Fruit fly (Drosophila melanogaster): ENCODE measurements around the gene nerfin-2.

nerfin-2 gene

DNA sequence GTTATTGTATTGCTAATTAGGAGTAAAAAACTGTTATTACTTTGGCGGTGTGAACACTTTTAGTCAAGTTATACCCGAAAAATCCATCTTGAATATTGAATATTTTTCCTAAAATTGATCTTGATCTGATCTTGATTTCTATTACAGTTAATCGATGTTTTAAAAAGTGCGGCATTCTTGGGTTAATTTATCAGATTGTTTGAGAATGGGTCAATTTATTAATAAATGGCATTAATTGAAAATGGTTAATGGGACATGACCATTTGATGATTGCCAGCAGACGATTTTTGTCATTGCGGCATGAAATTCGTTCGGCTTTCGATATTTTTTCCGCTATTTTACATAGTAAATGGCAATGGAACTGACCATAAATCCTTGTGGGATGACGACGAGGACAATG lies 7.2 kb upstream of the nerfin-2 start, which contains the start of gene CG33631:
CG33631 (plus strand) TSS at position 301 of the 400 bp plus-strand sequence.
- no peak for TF ChIP-seq ss (GFP tag; optimal IDR thresholded peaks at IDR 0.05)
- no peak for TF ChIP-seq CG6808 (GFP tag; optimal IDR thresholded peaks at IDR 0.05)
- no peak for TF ChIP-seq CG8632 (GFP tag; optimal IDR thresholded peaks at IDR 0.05)
- no peak for TF ChIP-seq Met (GFP tag; optimal IDR thresholded peaks at IDR 0.05)
- no peak for TF ChIP-seq Eip75B (GFP tag; optimal IDR thresholded peaks at IDR 0.05)
- TF ChIP-seq cyc (GFP tag; optimal IDR thresholded peaks at IDR 0.05): no peak
- TF ChIP-seq CG7368 (GFP tag; optimal IDR thresholded peaks at IDR 0.05): no peak
- TF ChIP-seq CG10669 (GFP tag; optimal IDR thresholded peaks at IDR 0.05): no peak
- no peak for TF ChIP-seq Eip78C (GFP tag)
- TF ChIP-seq spab (GFP tag; optimal IDR thresholded peaks at IDR 0.05): no peak
- TF ChIP-seq Ets96B (tag; optimal IDR thresholded peaks at IDR 0.05): no peak
- no peak for TF ChIP-seq Hr38 (GFP tag; optimal IDR thresholded peaks at IDR 0.05)
- no peak for TF ChIP-seq CG34406 (GFP tag; optimal IDR thresholded peaks at IDR 0.05)
- no peak for TF ChIP-seq pdm3 (GFP tag; optimal IDR thresholded peaks at IDR 0.05)
- no peak for TF ChIP-seq Gug (GFP tag; IDR thresholded peaks at IDR 0.05)

DNA sequence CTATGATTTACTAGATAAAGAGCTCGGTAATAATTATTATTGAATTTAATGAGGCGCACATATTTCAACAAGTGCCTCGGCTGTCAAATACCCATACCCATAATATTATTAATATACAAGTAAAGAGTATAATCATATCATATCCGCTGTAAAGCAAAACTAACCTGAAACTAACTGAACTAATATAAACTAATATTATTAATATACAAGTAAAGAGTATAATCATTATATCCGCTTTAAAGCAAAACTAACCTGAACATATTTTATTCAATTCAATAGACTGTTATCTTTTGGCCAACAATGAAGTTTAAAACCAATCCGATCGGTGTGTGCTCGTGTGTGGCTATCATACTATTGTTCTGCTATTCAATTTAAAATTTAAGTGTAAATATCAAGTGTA lies 4.4 kb upstream of the nerfin-2 start, which contains the start of gene CG33783:
CG33783 (plus strand) TSS at position 301 of the 400 bp plus-strand sequence.
- TF ChIP-seq acj6 (GFP tag; optimal IDR thresholded peaks at IDR 0.05) (no peak), salr (GFP tag; optimal IDR thresholded peaks at IDR 0.05) (no peak), CG3032 (tag; optimal IDR thresholded peaks at IDR 0.05) (no peak), Hr38 (GFP tag; optimal IDR thresholded peaks at IDR 0.05) (no peak), Sox14 (GFP tag; optimal IDR thresholded peaks at IDR 0.05) (no peak), CG6808 (GFP tag; optimal IDR thresholded peaks at IDR 0.05) (no peak), CG10631 (GFP tag; optimal IDR thresholded peaks at IDR 0.05) (no peak), CG32006 (GFP tag; optimal IDR thresholded peaks at IDR 0.05) (no peak), CG6854 (GFP tag; optimal IDR thresholded peaks at IDR 0.05) (no peak), net (GFP tag; optimal IDR thresholded peaks at IDR 0.05) (no peak), achi (GFP tag; optimal IDR thresholded peaks at IDR 0.05) (no peak)

DNA sequence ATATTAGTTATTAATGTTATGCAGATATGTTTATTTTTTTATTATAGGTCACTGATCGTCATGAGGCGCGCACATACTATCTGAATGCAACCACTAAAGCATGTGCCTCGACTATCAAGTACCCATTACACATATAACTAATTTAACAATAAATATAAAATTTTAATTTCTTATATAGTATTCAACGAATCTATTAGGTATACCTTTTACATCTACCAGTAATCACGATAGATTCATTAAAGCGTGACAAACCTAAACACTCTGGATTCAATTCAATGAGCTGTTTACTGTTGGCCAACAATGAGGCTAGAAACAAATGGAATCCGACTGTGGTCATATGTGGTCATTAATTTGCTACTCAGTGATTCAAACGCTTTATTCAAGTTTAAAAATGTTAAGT lies 3.3 kb upstream of the nerfin-2 start, which contains the start of gene CG33784:
CG33784 (plus strand) TSS at position 301 of the 400 bp plus-strand sequence.
- no peak for TF ChIP-seq CG3032 (tag; optimal IDR thresholded peaks at IDR 0.05)
- no peak for TF ChIP-seq CG4318 (GFP tag; optimal IDR thresholded peaks at IDR 0.05)
- no peak for TF ChIP-seq CG31627 (GFP tag; optimal IDR thresholded peaks at IDR 0.05)
- no peak for TF ChIP-seq OdsH (GFP tag; optimal IDR thresholded peaks at IDR 0.05)
- TF ChIP-seq CG6808 (GFP tag; optimal IDR thresholded peaks at IDR 0.05): no peak
- no peak for TF ChIP-seq CG8319 (GFP tag; optimal IDR thresholded peaks at IDR 0.05)
- TF ChIP-seq salr (GFP tag; optimal IDR thresholded peaks at IDR 0.05): no peak
- TF ChIP-seq fd59A (GFP tag; optimal IDR thresholded peaks at IDR 0.05): no peak
- no peak for TF ChIP-seq CG11762 (GFP tag; optimal IDR thresholded peaks at IDR 0.05; ENCODE audit: insufficient read depth)
- TF ChIP-seq Sox102F (GFP tag; optimal IDR thresholded peaks at IDR 0.05): no peak

DNA sequence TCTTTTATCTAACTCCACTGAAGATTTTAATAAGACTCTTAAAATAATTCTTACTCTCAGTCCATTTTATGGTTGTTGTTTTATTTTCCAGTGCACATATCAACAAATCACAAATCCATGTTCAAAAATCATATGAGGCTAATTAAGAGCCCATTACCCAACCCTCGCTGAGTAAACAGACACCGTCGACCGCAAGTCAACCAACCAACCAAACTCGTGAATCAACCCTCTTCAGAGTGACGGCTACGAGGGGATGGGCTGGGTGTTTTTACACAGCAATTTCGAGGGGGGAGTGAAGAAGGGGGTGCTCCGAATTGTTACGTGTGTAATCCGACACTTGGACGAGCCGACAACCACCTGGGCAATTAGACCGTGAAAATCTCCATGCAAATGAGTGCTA lies 2.1 kb upstream of the nerfin-2 start:
- TF ChIP-seq svp (GFP tag) (peak; percentile 28), Eip93F (GFP tag; optimal IDR thresholded peaks at IDR 0.05) (no peak)

DNA sequence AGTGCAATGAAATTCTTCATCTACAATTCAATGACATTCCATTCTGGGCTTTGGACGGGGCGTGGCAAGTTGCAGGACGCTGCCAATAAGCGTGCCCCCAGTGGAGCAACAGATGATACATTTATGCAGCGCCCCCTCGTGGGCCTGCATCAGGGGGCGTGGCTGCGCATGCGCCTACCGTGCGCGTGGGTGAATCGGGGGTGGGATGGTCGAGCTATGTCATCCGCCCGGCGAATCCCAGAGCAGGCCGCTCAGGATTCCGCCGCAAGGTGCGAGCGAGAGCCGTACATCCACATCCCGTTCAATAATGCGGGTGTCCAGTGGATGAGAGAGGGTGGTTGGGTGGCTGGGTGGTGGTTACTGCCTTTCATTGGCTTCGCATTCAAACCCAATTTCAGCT lies 722 bp upstream of the nerfin-2 start:
- TF ChIP-seq CG11902 (GFP tag; optimal IDR thresholded peaks at IDR 0.05) (no peak), CG6792 (GFP tag; optimal IDR thresholded peaks at IDR 0.05) (no peak), CG4318 (GFP tag; optimal IDR thresholded peaks at IDR 0.05) (no peak), CG1621 (tag; optimal IDR thresholded peaks at IDR 0.05) (no peak)

Measured in whole organism, prepupa.